Fruit fly (Drosophila melanogaster) whole organism, wandering third instar larva: ENCODE results near the gene MFS3.

ENCODE experiments used
- Abd-B ChIP-seq: fragments of >200 bp; optimal IDR thresholded peaks from 2 replicates; lab custom pipeline; 2017; ENCODE audit warnings: missing biosample characterization, missing genetic modification characterization
- CG32264 ChIP-seq: fragments of 200-800 bp; sonication (Bioruptor generic); optimal IDR thresholded peaks from 2 replicates; lab custom pipeline; 2016; ENCODE audit warnings: missing biosample characterization, missing genetic modification characterization
- CG9705 ChIP-seq: fragments of 200-800 bp; sonication (Bioruptor generic); optimal IDR thresholded peaks from 2 replicates; lab custom pipeline; 2018; ENCODE audit warnings: missing biosample characterization, mild to moderate bottlenecking, missing genetic modification characterization
- CrebA ChIP-seq: fragments of 200-800 bp; sonication (Bioruptor generic); optimal IDR thresholded peaks from 2 replicates; lab custom pipeline; 2016; ENCODE audit warnings: missing biosample characterization, mild to moderate bottlenecking, missing genetic modification characterization, borderline replicate concordance
- Dfd ChIP-seq: fragments of >200 bp; optimal IDR thresholded peaks from 2 replicates; lab custom pipeline; 2017; ENCODE audit warnings: missing biosample characterization, missing genetic modification characterization
- Dif ChIP-seq: fragments of 200-275, 200-300 bp; sonication (Bioruptor generic); optimal IDR thresholded peaks from 2 replicates; lab custom pipeline; 2018; ENCODE audit warnings: missing biosample characterization, missing genetic modification characterization; ENCODE audit not compliant: partially characterized antibody
- GATAd ChIP-seq: sonication (Bioruptor generic); optimal IDR thresholded peaks from 2 replicates; lab custom pipeline; 2016; ENCODE audit warnings: missing biosample characterization, missing genetic modification characterization
- HLH106 ChIP-seq: fragments of 200-800 bp; optimal IDR thresholded peaks from 3 replicates; lab custom pipeline; 2019; ENCODE audit warnings: missing biosample characterization, mild to moderate bottlenecking, missing genetic modification characterization, moderate library complexity
- Hnf4 ChIP-seq: fragments of 200-800 bp; sonication (Bioruptor generic); optimal IDR thresholded peaks from 2 replicates; lab custom pipeline; 2016; ENCODE audit warnings: missing biosample characterization, mild to moderate bottlenecking, missing genetic modification characterization
- Hr78 ChIP-seq: fragments of >200 bp; optimal IDR thresholded peaks from 2 replicates; lab custom pipeline; 2017; ENCODE audit warnings: missing biosample characterization, missing genetic modification characterization
- Hr83 ChIP-seq: fragments of 200-300 bp; sonication (Bioruptor generic); optimal IDR thresholded peaks from 2 replicates; lab custom pipeline; 2016; ENCODE audit warnings: missing biosample characterization, mild to moderate bottlenecking, missing genetic modification characterization, moderate library complexity; ENCODE audit not compliant: poor library complexity, severe bottlenecking
- Jra ChIP-seq: sonication (Bioruptor generic); optimal IDR thresholded peaks from 2 replicates; lab custom pipeline; 2016; ENCODE audit warnings: missing biosample characterization, missing genetic modification characterization
- Mio ChIP-seq: sonication (Bioruptor generic); optimal IDR thresholded peaks from 2 replicates; lab custom pipeline; 2016; ENCODE audit warnings: missing biosample characterization, missing genetic modification characterization
- Myc ChIP-seq: fragments of >200 bp; optimal IDR thresholded peaks from 2 replicates; lab custom pipeline; 2017
- N ChIP-seq: fragments of >200 bp; optimal IDR thresholded peaks from 2 replicates; lab custom pipeline; 2018; ENCODE audit warnings: missing biosample characterization, missing external identifiers, missing genetic modification characterization
- OdsH ChIP-seq: fragments of 200-800 bp; sonication (Bioruptor generic); optimal IDR thresholded peaks from 2 replicates; lab custom pipeline; 2016; ENCODE audit warnings: missing biosample characterization, mild to moderate bottlenecking, missing genetic modification characterization
- Rel ChIP-seq, 2 experiments: fragments of 200-800 bp; sonication (Bioruptor generic) in 1 of 2; optimal IDR thresholded peaks; 2 replicates in 1 of 2; 3 replicates in 1 of 2; lab custom pipeline; 2016 to 2019; ENCODE audit warnings: mild to moderate bottlenecking in 2 of 2, missing biosample characterization in 2 of 2, missing genetic modification characterization in 2 of 2, moderate library complexity in 1 of 2
- Sp1 ChIP-seq: fragments of 200-800 bp; sonication (Bioruptor generic); optimal IDR thresholded peaks from 3 replicates; lab custom pipeline; 2019; ENCODE audit warnings: missing biosample characterization, mild to moderate bottlenecking, missing genetic modification characterization, moderate library complexity
- Vsx2 ChIP-seq: fragments of 200-300, 225-300 bp; sonication (Bioruptor generic); optimal IDR thresholded peaks from 2 replicates; lab custom pipeline; 2018; ENCODE audit warnings: missing biosample characterization, missing genetic modification characterization; ENCODE audit not compliant: partially characterized antibody
- br ChIP-seq: fragments of 200-800 bp; sonication (Bioruptor generic); optimal IDR thresholded peaks from 2 replicates; lab custom pipeline; 2016; ENCODE audit warnings: missing biosample characterization, missing genetic modification characterization
- brk ChIP-seq: fragments of 200-800 bp; sonication (Bioruptor generic); optimal IDR thresholded peaks from 2 replicates; lab custom pipeline; 2016; ENCODE audit warnings: missing biosample characterization, mild to moderate bottlenecking, missing genetic modification characterization
- dl ChIP-seq, 2 experiments: fragments of 175-275, 200-275 bp in 1 of 2; fragments of 200-275 bp in 1 of 2; sonication (Bioruptor generic); optimal IDR thresholded peaks; lab custom pipeline; 2018; ENCODE audit warnings: mild to moderate bottlenecking in 2 of 2, missing biosample characterization in 2 of 2, missing genetic modification characterization in 2 of 2, moderate library complexity in 2 of 2; ENCODE audit not compliant: partially characterized antibody in 2 of 2, insufficient read depth in 1 of 2
- dmrt93B ChIP-seq: fragments of 200-800 bp; sonication (Bioruptor generic); optimal IDR thresholded peaks from 2 replicates; lab custom pipeline; 2018; ENCODE audit warnings: missing biosample characterization, mild to moderate bottlenecking, missing genetic modification characterization
- dsf ChIP-seq: sonication (Bioruptor generic); optimal IDR thresholded peaks from 2 replicates; lab custom pipeline; 2016; ENCODE audit warnings: missing biosample characterization, missing genetic modification characterization, borderline replicate concordance
- ey ChIP-seq: fragments of 200-800 bp; sonication (Bioruptor generic); optimal IDR thresholded peaks from 2 replicates; lab custom pipeline; 2016; ENCODE audit warnings: missing biosample characterization, missing genetic modification characterization
- foxo ChIP-seq, 2 experiments: fragments of 200-800 bp; sonication (Bioruptor generic); optimal IDR thresholded peaks; 2 replicates in 1 of 2; 3 replicates in 1 of 2; lab custom pipeline; 2016 to 2017; ENCODE audit warnings: missing biosample characterization in 2 of 2, missing genetic modification characterization in 2 of 2
- fru ChIP-seq: fragments of 200-800 bp; sonication (Bioruptor generic); optimal IDR thresholded peaks from 3 replicates; lab custom pipeline; 2016; ENCODE audit warnings: missing biosample characterization, mild to moderate bottlenecking, missing genetic modification characterization
- h ChIP-seq: fragments of 200-800 bp; sonication (Bioruptor generic); optimal IDR thresholded peaks from 3 replicates; lab custom pipeline; 2016; ENCODE audit warnings: missing biosample characterization, mild to moderate bottlenecking, missing genetic modification characterization
- jim ChIP-seq: fragments of 175-275, 200-325 bp; sonication (Bioruptor generic); optimal IDR thresholded peaks from 2 replicates; lab custom pipeline; 2016; ENCODE audit warnings: missing biosample characterization, mild to moderate bottlenecking, missing genetic modification characterization
- lola ChIP-seq: fragments of >200 bp; optimal IDR thresholded peaks from 2 replicates; lab custom pipeline; 2017; ENCODE audit warnings: missing biosample characterization, missing genetic modification characterization
- pan ChIP-seq: fragments of >200 bp; optimal IDR thresholded peaks from 2 replicates; lab custom pipeline; 2017
- psq ChIP-seq: fragments of 200-800 bp; sonication (Bioruptor generic); optimal IDR thresholded peaks from 3 replicates; lab custom pipeline; 2017; ENCODE audit warnings: missing biosample characterization, mild to moderate bottlenecking, missing genetic modification characterization, moderate library complexity
- rgr ChIP-seq: fragments of 200-800 bp; sonication (Bioruptor generic); optimal IDR thresholded peaks from 3 replicates; lab custom pipeline; 2016; ENCODE audit warnings: missing biosample characterization, mild to moderate bottlenecking, missing genetic modification characterization
- sage ChIP-seq: fragments of 200-800 bp; sonication (Bioruptor generic); optimal IDR thresholded peaks from 2 replicates; lab custom pipeline; 2016; ENCODE audit warnings: missing biosample characterization, mild to moderate bottlenecking, missing genetic modification characterization
- sv ChIP-seq: fragments of 200-800 bp; sonication (Bioruptor generic); optimal IDR thresholded peaks from 3 replicates; lab custom pipeline; 2016; ENCODE audit warnings: missing biosample characterization, missing genetic modification characterization
- tai ChIP-seq: sonication (Bioruptor generic); optimal IDR thresholded peaks from 2 replicates; lab custom pipeline; 2016; ENCODE audit warnings: missing biosample characterization, missing genetic modification characterization
- usp ChIP-seq: fragments of >200 bp; optimal IDR thresholded peaks from 2 replicates; lab custom pipeline; 2017; ENCODE audit warnings: missing biosample characterization, missing genetic modification characterization
- woc ChIP-seq: sonication (Bioruptor generic); optimal IDR thresholded peaks from 2 replicates; lab custom pipeline; 2016; ENCODE audit warnings: missing biosample characterization, mild to moderate bottlenecking, missing genetic modification characterization

The MFS3 gene

DNA sequence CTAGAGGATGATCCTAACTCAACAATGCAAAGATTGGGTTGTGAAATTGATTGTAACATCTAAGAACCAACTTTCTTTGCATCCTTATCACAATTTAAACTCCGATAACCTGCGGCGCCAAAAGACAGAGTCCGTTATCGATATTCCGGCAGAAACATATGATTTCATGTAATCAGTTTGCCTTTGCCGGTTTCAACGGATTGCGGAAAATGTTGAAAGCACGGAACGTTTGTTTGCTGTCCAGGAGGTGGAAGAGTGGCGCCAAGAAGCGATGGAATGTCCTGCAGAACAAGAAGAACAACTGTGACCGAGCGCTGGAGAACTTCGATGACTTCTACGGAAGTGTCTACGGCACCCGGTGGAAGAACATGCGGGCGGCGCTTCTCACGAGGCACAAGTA is 4.7 kb downstream of the MFS3 start:
- TF ChIP-seq Rel (GFP tag; optimal IDR thresholded peaks at IDR 0.05; lab: Kevin White, UChicago) (no peak), Rel (tag; optimal IDR thresholded peaks at IDR 0.05; lab: Kevin White, UChicago) (no peak), lola (GFP tag; lab: Kevin White, UChicago) (no peak), Myc (lab: Kevin White, UChicago) (no peak), woc (GFP tag; lab: Kevin White, UChicago) (no peak), GATAd (GFP tag; lab: Kevin White, UChicago) (no peak), Mio (GFP tag; lab: Kevin White, UChicago) (no peak), Hr78 (GFP tag; lab: Kevin White, UChicago) (no peak), Hr83 (no peak), sage (GFP tag; lab: Kevin White, UChicago) (no peak), N (GFP tag; lab: Kevin White, UChicago) (no peak), Dfd (GFP tag; lab: Kevin White, UChicago) (no peak), jim (no peak), Sp1 (GFP tag; lab: Kevin White, UChicago) (no peak), CG32264 (GFP tag; lab: Kevin White, UChicago) (no peak), fru (GFP tag; lab: Kevin White, UChicago) (no peak), Hnf4 (GFP tag; lab: Kevin White, UChicago) (no peak), pan (no peak), Dif (GFP tag; lab: Kevin White, UChicago) (no peak)
- TF ChIP-seq, all 38 proteins: peak for 0

DNA sequence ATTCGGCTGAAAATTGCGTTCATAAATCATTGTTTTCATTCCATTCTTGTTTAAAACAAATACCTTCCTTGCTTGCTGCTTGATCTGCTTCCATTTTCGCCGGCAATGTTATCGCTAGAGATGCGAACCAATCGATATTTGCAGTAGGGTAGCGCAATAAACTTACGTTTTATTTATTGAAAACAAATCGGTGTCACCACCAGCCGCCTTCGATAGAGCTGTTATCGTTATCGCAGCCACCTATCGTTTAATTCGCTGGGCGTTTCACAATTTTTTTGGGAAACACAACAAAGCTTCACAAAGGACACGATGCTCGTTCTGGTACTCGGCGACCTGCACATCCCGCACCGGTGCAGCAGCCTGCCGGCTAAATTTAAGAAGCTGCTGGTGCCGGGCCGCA is 7.6 kb downstream of the MFS3 start, which contains the start of the genes Tfb4 and Vps29:
Gene Tfb4 (minus strand): TSS at position 124 of the 400 bp plus-strand sequence.
Gene Vps29 (plus strand): TSS at position 213 of the 400 bp plus-strand sequence.
- TF ChIP-seq Myc (lab: Kevin White, UChicago), result no peak
- TF ChIP-seq lola (GFP tag; lab: Kevin White, UChicago), result no peak
- TF ChIP-seq CG32264 (GFP tag; lab: Kevin White, UChicago), result peak; percentile 1
- no peak for TF ChIP-seq tai (GFP tag; lab: Kevin White, UChicago)
- no peak for TF ChIP-seq dl (GFP tag; optimal IDR thresholded peaks at IDR 0.05; lab: Kevin White, UChicago; ENCODE audit: insufficient read depth in 1 of 2, partially characterized antibody in 2 of 2)
- TF ChIP-seq fru (GFP tag; lab: Kevin White, UChicago), result no peak
- TF ChIP-seq dmrt93B (GFP tag; lab: Kevin White, UChicago), result no peak
- TF ChIP-seq pan, result no peak
- no peak for TF ChIP-seq Hr78 (GFP tag; lab: Kevin White, UChicago)
- TF ChIP-seq psq (GFP tag; lab: Kevin White, UChicago), result peak; percentile 43
- TF ChIP-seq Jra (GFP tag; lab: Kevin White, UChicago), result no peak
- TF ChIP-seq ey, result peak; percentile 67
- TF ChIP-seq sv (GFP tag; lab: Kevin White, UChicago), result peak; percentile 7
- TF ChIP-seq Hnf4 (GFP tag; lab: Kevin White, UChicago), result no peak
- TF ChIP-seq woc (GFP tag; lab: Kevin White, UChicago), result no peak
- peak; percentile 97 for TF ChIP-seq Hr83
- no peak for TF ChIP-seq Dif (GFP tag; lab: Kevin White, UChicago)
- TF ChIP-seq rgr (GFP tag; lab: Kevin White, UChicago), result no peak
- TF ChIP-seq N (GFP tag; lab: Kevin White, UChicago), result no peak
- TF ChIP-seq foxo (GFP tag; optimal IDR thresholded peaks at IDR 0.05; lab: Kevin White, UChicago), result peak in 1 of 2 experiments; percentile 83
- TF ChIP-seq h (GFP tag; lab: Kevin White, UChicago), result peak; percentile 77
- no peak for TF ChIP-seq Sp1 (GFP tag; lab: Kevin White, UChicago)
- TF ChIP-seq Vsx2 (GFP tag; lab: Kevin White, UChicago), result no peak
- no peak for TF ChIP-seq Mio (GFP tag; lab: Kevin White, UChicago)
- no peak for TF ChIP-seq brk (GFP tag; lab: Kevin White, UChicago)
- TF ChIP-seq br (GFP tag; lab: Kevin White, UChicago), result peak; percentile 74
- TF ChIP-seq dsf, result no peak
- TF ChIP-seq jim, result no peak
- TF ChIP-seq sage (GFP tag; lab: Kevin White, UChicago), result no peak
- TF ChIP-seq GATAd (GFP tag; lab: Kevin White, UChicago), result peak; percentile 10
- TF ChIP-seq Abd-B (GFP tag; lab: Kevin White, UChicago), result no peak
- TF ChIP-seq CG9705 (GFP tag; lab: Kevin White, UChicago), result no peak
- TF ChIP-seq OdsH (GFP tag; lab: Kevin White, UChicago), result peak; percentile 61
- peak; percentile 40 for TF ChIP-seq HLH106
- TF ChIP-seq CrebA (GFP tag; lab: Kevin White, UChicago), result no peak
- no peak for TF ChIP-seq usp (GFP tag; lab: Kevin White, UChicago)
- TF ChIP-seq Dfd (GFP tag; lab: Kevin White, UChicago), result no peak
- TF ChIP-seq Rel (GFP tag; optimal IDR thresholded peaks at IDR 0.05; lab: Kevin White, UChicago), result no peak
- peak; percentile 59 for TF ChIP-seq Rel (tag; optimal IDR thresholded peaks at IDR 0.05; lab: Kevin White, UChicago)
